Fruit fly (Drosophila melanogaster) whole organism, embryonic: ENCODE data around the gene Nf1.

Experiments used
- CG16815 ChIP-seq: fragments of 200-800 bp; sonication (Bioruptor generic); optimal IDR thresholded peaks from 3 replicates; lab custom pipeline; 2017; ENCODE audit warnings: missing biosample characterization, mild to moderate bottlenecking, missing genetic modification characterization
- CG2129 ChIP-seq: fragments of 200-800 bp; sonication (Bioruptor generic); IDR thresholded peaks from 2 replicates; pipeline ENCODE4 v1.3.6; 2022; ENCODE audit warnings: missing biosample characterization, missing genetic modification characterization; ENCODE audit not compliant: partially characterized antibody
- CG4328 ChIP-seq: fragments of 200-800 bp; sonication (Bioruptor generic); optimal IDR thresholded peaks from 3 replicates; lab custom pipeline; 2017; ENCODE audit warnings: missing biosample characterization, missing genetic modification reagents, missing genetic modification characterization
- Hmr ChIP-seq: fragments of 200-800 bp; sonication (Bioruptor generic); optimal IDR thresholded peaks from 3 replicates; lab custom pipeline; 2017; ENCODE audit warnings: mild to moderate bottlenecking, missing biosample characterization, missing genetic modification reagents, missing genetic modification characterization
- Lhr ChIP-seq: fragments of 200-800 bp; sonication (Bioruptor generic); optimal IDR thresholded peaks from 3 replicates; lab custom pipeline; 2017; ENCODE audit warnings: mild to moderate bottlenecking, missing biosample characterization, missing genetic modification reagents, missing genetic modification characterization
- MESR4 ChIP-seq: fragments of 200-800 bp; sonication (Bioruptor generic); optimal IDR thresholded peaks from 2 replicates; lab custom pipeline; 2018; ENCODE audit warnings: missing biosample characterization, mild to moderate bottlenecking, missing genetic modification characterization, moderate library complexity
- chm ChIP-seq: fragments of 200-800 bp; sonication (Bioruptor generic); IDR thresholded peaks from 2 replicates; pipeline ENCODE4 v1.3.6; 2022; ENCODE audit warnings: missing biosample characterization, missing genetic modification characterization
- gsb-n ChIP-seq: fragments of 200-800 bp; sonication (Bioruptor generic); optimal IDR thresholded peaks from 3 replicates; lab custom pipeline; 2018; ENCODE audit warnings: missing biosample characterization, mild to moderate bottlenecking, missing genetic modification characterization
- jing ChIP-seq: fragments of 200-800 bp; sonication (Bioruptor generic); optimal IDR thresholded peaks from 2 replicates; lab custom pipeline; 2018; ENCODE audit warnings: missing biosample characterization, mild to moderate bottlenecking, missing genetic modification characterization
- kni ChIP-seq: fragments of 200-800 bp; sonication (Bioruptor generic); optimal IDR thresholded peaks from 3 replicates; lab custom pipeline; 2017; ENCODE audit warnings: mild to moderate bottlenecking, missing biosample characterization, missing genetic modification reagents, missing genetic modification characterization
- lov ChIP-seq, 2 experiments: fragments of 200-800 bp in 1 of 2; fragments of >200 bp in 1 of 2; sonication (Bioruptor generic) in 1 of 2; IDR thresholded peaks in 1 of 2; optimal IDR thresholded peaks in 1 of 2; 2 replicates in 1 of 2; 3 replicates in 1 of 2; pipeline versions ENCODE4 v1.3.6 to Lab custom; 2017 to 2022; ENCODE audit warnings: missing biosample characterization in 1 of 2, missing genetic modification characterization in 1 of 2
- pum ChIP-seq: fragments of 200-800 bp; sonication (Bioruptor generic); optimal IDR thresholded peaks from 2 replicates; lab custom pipeline; 2016; ENCODE audit warnings: missing biosample characterization, missing genetic modification characterization

DNA sequence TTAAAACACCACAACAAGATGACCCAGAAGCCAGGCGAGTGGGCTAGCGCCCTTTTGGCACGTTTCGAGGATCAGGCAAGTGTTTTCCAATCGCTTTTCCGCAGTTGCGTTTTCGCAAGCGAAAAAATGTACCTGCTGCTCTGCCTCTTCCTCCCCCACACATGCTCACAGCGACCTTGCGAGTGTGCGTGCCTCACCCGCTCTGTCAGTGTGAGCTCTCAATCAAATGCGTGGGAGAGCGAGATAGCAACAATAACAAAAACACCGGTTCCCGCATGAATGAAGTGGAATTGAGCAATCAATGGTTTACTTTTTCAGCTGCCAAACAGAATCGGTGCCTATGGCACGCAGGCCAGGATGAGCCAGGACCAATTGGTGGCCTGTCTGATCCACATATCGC lies 461 bp downstream of the Nf1 start:
- TF ChIP-seq kni (GFP tag; lab: Kevin White, UChicago) (peak; percentile 34), Lhr (GFP tag; lab: Kevin White, UChicago) (no peak), CG2129 (GFP tag; lab: Robert Waterston, UW) (no peak), pum (GFP tag; lab: Kevin White, UChicago) (no peak), chm (GFP tag; lab: Robert Waterston, UW) (peak; percentile 6; the same call in 1 of the 2 replicates), Hmr (GFP tag; lab: Kevin White, UChicago) (no peak), MESR4 (no peak), CG16815 (GFP tag; lab: Kevin White, UChicago) (no peak), jing (GFP tag; lab: Kevin White, UChicago) (no peak), CG4328 (no peak), lov (optimal IDR thresholded peaks at IDR 0.05; lab: Kevin White, UChicago) (no peak), lov (GFP tag; IDR thresholded peaks at IDR 0.05; lab: Robert Waterston, UW) (no peak), gsb-n (tag; lab: Kevin White, UChicago) (no peak)
